Fruit fly (Drosophila melanogaster): Measurements from ENCODE around the gene CG15764.

dm6 chrX:5905446-5905845 lies 36.6 kb downstream of the CG15764 start, which contains the start of gene CG4020:
- TF ChIP-seq Sox14 (GFP tag; optimal IDR thresholded peaks at IDR 0.05) (no peak), CG8119 (GFP tag; IDR thresholded peaks at IDR 0.05) (no peak)

All from whole organism, prepupa.